Fruit fly (Drosophila melanogaster): ENCODE results near the gene CG15278.

DNA sequence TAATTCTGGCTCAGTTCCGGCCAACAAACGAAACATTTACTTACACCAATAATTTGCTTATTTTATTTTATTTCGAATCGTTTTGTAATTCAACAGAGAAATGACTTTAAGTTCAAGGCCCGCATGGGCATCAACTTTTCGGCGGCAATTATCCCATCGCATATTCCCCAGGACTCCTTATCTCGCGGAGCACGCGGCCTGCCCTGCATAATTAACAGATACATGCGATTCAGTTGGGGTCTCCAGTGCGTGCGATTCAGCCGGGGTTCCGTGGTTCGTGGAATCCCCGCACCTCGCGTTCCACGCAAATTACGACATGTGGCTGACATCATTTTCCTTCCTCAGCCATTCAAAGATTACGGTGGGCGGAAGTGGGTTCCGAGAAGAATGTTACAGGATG is 4.2 kb downstream of the CG15278 start, which contains the start of gene CG4480:
- TF ChIP-seq psq (GFP tag; optimal IDR thresholded peaks at IDR 0.05) (no peak), Hey (tag; optimal IDR thresholded peaks at IDR 0.05) (no peak), CG12219 (GFP tag; optimal IDR thresholded peaks at IDR 0.05) (no peak), CG6854 (GFP tag; optimal IDR thresholded peaks at IDR 0.05) (no peak), Bteb2 (GFP tag; optimal IDR thresholded peaks at IDR 0.05) (no peak)
